Fruit fly (Drosophila melanogaster) whole organism, embryonic: ENCODE results near the gene CG43245.

Source experiments
- ATbp ChIP-seq: fragments of 200-800 bp; sonication (Bioruptor generic); optimal IDR thresholded peaks from 2 replicates; lab custom pipeline; 2017; ENCODE audit warnings: missing biosample characterization, mild to moderate bottlenecking, missing genetic modification characterization, missing genetic modification reagents
- Adf1 ChIP-seq: fragments of 200-800 bp; sonication (Bioruptor generic); IDR thresholded peaks from 2 replicates; pipeline ENCODE4 v1.3.6; 2022; ENCODE audit warnings: missing biosample characterization, missing genetic modification characterization
- Aef1 ChIP-seq: fragments of 200-800 bp; sonication (Bioruptor generic); IDR thresholded peaks from 3 replicates; pipeline ENCODE4 v1.3.6; 2022; ENCODE audit warnings: missing biosample characterization, missing genetic modification characterization
- B-H1 ChIP-seq: fragments of 200-800 bp; sonication (Bioruptor generic); IDR thresholded peaks from 3 replicates; pipeline ENCODE4 v1.3.6; 2022; ENCODE audit warnings: missing biosample characterization, missing genetic modification characterization
- Bgb ChIP-seq: fragments of 200-800 bp; sonication (Bioruptor generic); IDR thresholded peaks from 2 replicates; pipeline ENCODE4 v1.3.6; 2022; ENCODE audit warnings: missing biosample characterization, missing genetic modification characterization; ENCODE audit not compliant: partially characterized antibody
- CG10462 ChIP-seq: fragments of 200-800 bp; sonication (Bioruptor generic); optimal IDR thresholded peaks from 2 replicates; lab custom pipeline; 2016; ENCODE audit warnings: missing biosample characterization, missing genetic modification characterization
- CG12104 ChIP-seq: fragments of 200-800 bp; sonication (Bioruptor generic); optimal IDR thresholded peaks from 3 replicates; lab custom pipeline; 2016; ENCODE audit warnings: missing biosample characterization, missing genetic modification characterization
- CG13894 ChIP-seq: fragments of 200-800 bp; sonication (Bioruptor generic); optimal IDR thresholded peaks from 3 replicates; lab custom pipeline; 2018; ENCODE audit warnings: missing biosample characterization, mild to moderate bottlenecking, missing genetic modification characterization, moderate library complexity
- CG14014 ChIP-seq: fragments of 200-800 bp; sonication (Bioruptor generic); IDR thresholded peaks from 2 replicates; pipeline ENCODE4 v1.3.6; 2022; ENCODE audit warnings: missing biosample characterization, missing genetic modification characterization
- CG16779 ChIP-seq: fragments of 200-800 bp; sonication (Bioruptor generic); IDR thresholded peaks from 2 replicates; pipeline ENCODE4 v1.3.6; 2022; ENCODE audit warnings: missing biosample characterization, missing genetic modification characterization
- CG17361 ChIP-seq: fragments of 200-800 bp; sonication (Bioruptor generic); IDR thresholded peaks from 3 replicates; pipeline ENCODE4 v1.3.6; 2022; ENCODE audit warnings: missing biosample characterization, missing genetic modification characterization
- CG17612 ChIP-seq: fragments of 200-800 bp; sonication (Bioruptor generic); IDR thresholded peaks from 2 replicates; pipeline ENCODE4 v1.3.6; 2022; ENCODE audit warnings: missing biosample characterization, missing genetic modification characterization
- CG17802 ChIP-seq: fragments of 200-800 bp; sonication (Bioruptor generic); optimal IDR thresholded peaks from 2 replicates; lab custom pipeline; 2018; ENCODE audit warnings: missing biosample characterization, mild to moderate bottlenecking, missing genetic modification characterization, moderate library complexity
- CG31224 ChIP-seq: fragments of 200-800 bp; sonication (Bioruptor generic); IDR thresholded peaks from 2 replicates; pipeline ENCODE4 v1.3.6; 2022; ENCODE audit warnings: missing biosample characterization, missing genetic modification characterization
- CG34224 ChIP-seq: fragments of 200-800 bp; sonication (Bioruptor generic); IDR thresholded peaks from 3 replicates; pipeline ENCODE4 v1.3.6; 2022; ENCODE audit warnings: missing biosample characterization, missing genetic modification characterization; ENCODE audit not compliant: partially characterized antibody
- CG4360 ChIP-seq: fragments of 200-800 bp; sonication (Bioruptor generic); IDR thresholded peaks from 2 replicates; pipeline ENCODE4 v1.3.6; 2022; ENCODE audit warnings: missing biosample characterization, missing genetic modification characterization
- CG5180 ChIP-seq: fragments of 200-800 bp; sonication (Bioruptor generic); optimal IDR thresholded peaks from 3 replicates; lab custom pipeline; 2017; ENCODE audit warnings: missing biosample characterization, missing genetic modification characterization, mild to moderate bottlenecking, moderate library complexity, missing genetic modification reagents
- CG5245 ChIP-seq: fragments of 200-800 bp; sonication (Bioruptor generic); optimal IDR thresholded peaks from 3 replicates; lab custom pipeline; 2016; ENCODE audit warnings: missing biosample characterization, missing genetic modification characterization
- CG7271 ChIP-seq: fragments of 200-800 bp; sonication (Bioruptor generic); optimal IDR thresholded peaks from 2 replicates; lab custom pipeline; 2018; ENCODE audit warnings: missing biosample characterization, mild to moderate bottlenecking, missing genetic modification characterization, moderate library complexity
- CG8290 ChIP-seq, 3 experiments: fragments of 200-800 bp; sonication (Bioruptor generic); optimal IDR thresholded peaks; 2 replicates each; lab custom pipeline; 2016 to 2019; ENCODE audit warnings: missing biosample characterization in 3 of 3, missing genetic modification characterization in 3 of 3, mild to moderate bottlenecking in 2 of 3, moderate library complexity in 1 of 3
- CG8478 ChIP-seq: fragments of >200 bp; optimal IDR thresholded peaks from 2 replicates; lab custom pipeline; 2018
- CG8924 ChIP-seq: fragments of 200-800 bp; optimal IDR thresholded peaks from 3 replicates; lab custom pipeline; 2019; ENCODE audit warnings: missing biosample characterization, mild to moderate bottlenecking, missing genetic modification characterization, moderate library complexity
- CHES-1-like ChIP-seq: fragments of 200-800 bp; sonication (Bioruptor generic); optimal IDR thresholded peaks from 2 replicates; lab custom pipeline; 2016; ENCODE audit warnings: missing biosample characterization, missing genetic modification characterization
- Fer3 ChIP-seq: fragments of 200-800 bp; sonication (Bioruptor generic); optimal IDR thresholded peaks from 2 replicates; lab custom pipeline; 2018; ENCODE audit warnings: missing biosample characterization, mild to moderate bottlenecking, missing genetic modification characterization, moderate library complexity
- Gsc ChIP-seq: fragments of 200-800 bp; sonication (Bioruptor generic); IDR thresholded peaks from 2 replicates; pipeline ENCODE4 v1.3.6; 2022; ENCODE audit warnings: missing biosample characterization, missing genetic modification characterization
- HLH54F ChIP-seq: fragments of 200-800 bp; sonication (Bioruptor generic); optimal IDR thresholded peaks from 3 replicates; lab custom pipeline; 2016; ENCODE audit warnings: missing biosample characterization, missing genetic modification characterization
- Hr78 ChIP-seq, 2 experiments: fragments of 200-800 bp in 1 of 2; fragments of >200 bp in 1 of 2; sonication (Bioruptor generic) in 1 of 2; optimal IDR thresholded peaks; 2 replicates each; lab custom pipeline; 2017 to 2019; ENCODE audit warnings: missing biosample characterization in 2 of 2, missing genetic modification characterization in 2 of 2, mild to moderate bottlenecking in 1 of 2, moderate library complexity in 1 of 2
- Meics ChIP-seq: fragments of 200-800 bp; sonication (Bioruptor generic); optimal IDR thresholded peaks from 2 replicates; lab custom pipeline; 2017; ENCODE audit warnings: missing biosample characterization, mild to moderate bottlenecking, missing genetic modification characterization
- Trl ChIP-seq, 3 experiments: fragments of >200 bp in 2 of 3; fragments of 200-800 bp in 1 of 3; sonication (Bioruptor generic) in 1 of 3; optimal IDR thresholded peaks; 2 replicates in 1 of 3; 3 replicates in 2 of 3; lab custom pipeline; 2016 to 2017; ENCODE audit warnings: missing biosample characterization in 1 of 3, missing genetic modification characterization in 1 of 3
- ato ChIP-seq: fragments of 200-800 bp; sonication (Bioruptor generic); IDR thresholded peaks from 2 replicates; pipeline ENCODE4 v1.3.6; 2022; ENCODE audit warnings: missing biosample characterization, missing genetic modification characterization; ENCODE audit not compliant: partially characterized antibody
- cg ChIP-seq: fragments of 200-800 bp; sonication (Bioruptor generic); optimal IDR thresholded peaks from 3 replicates; lab custom pipeline; 2019; ENCODE audit warnings: missing biosample characterization, mild to moderate bottlenecking, missing genetic modification characterization, moderate library complexity
- chinmo ChIP-seq: fragments of 200-800 bp; sonication (Bioruptor generic); IDR thresholded peaks from 4 replicates; pipeline ENCODE4 v1.3.6; 2022; ENCODE audit warnings: missing biosample characterization, missing genetic modification characterization; ENCODE audit not compliant: partially characterized antibody
- crol ChIP-seq: fragments of 200-800 bp; sonication (Bioruptor generic); IDR thresholded peaks from 2 replicates; pipeline ENCODE4 v1.3.6; 2022; ENCODE audit warnings: missing biosample characterization, missing genetic modification characterization
- dysf ChIP-seq: fragments of 200-800 bp; sonication (Bioruptor generic); IDR thresholded peaks from 3 replicates; pipeline ENCODE4 v1.3.6; 2022; ENCODE audit warnings: missing biosample characterization, missing genetic modification characterization
- nau ChIP-seq: fragments of 200-800 bp; sonication (Bioruptor generic); optimal IDR thresholded peaks from 3 replicates; lab custom pipeline; 2017; ENCODE audit warnings: missing biosample characterization, mild to moderate bottlenecking, missing genetic modification characterization, missing genetic modification reagents
- nerfin-1 ChIP-seq: fragments of 200-800 bp; sonication (Bioruptor generic); optimal IDR thresholded peaks from 3 replicates; lab custom pipeline; 2019; ENCODE audit warnings: missing biosample characterization, mild to moderate bottlenecking, missing genetic modification characterization, moderate library complexity
- otp ChIP-seq: fragments of 200-800 bp; sonication (Bioruptor generic); IDR thresholded peaks from 3 replicates; pipeline ENCODE4, ENCODE4 v1.3.6; 2022; ENCODE audit warnings: missing biosample characterization, missing genetic modification characterization
- slp2 ChIP-seq: fragments of 200-800 bp; sonication (Bioruptor generic); optimal IDR thresholded peaks from 2 replicates; lab custom pipeline; 2016; ENCODE audit warnings: missing biosample characterization, missing genetic modification characterization
- sna ChIP-seq: fragments of 200-800 bp; sonication (Bioruptor generic); IDR thresholded peaks from 2 replicates; pipeline ENCODE4 v1.3.6; 2022; ENCODE audit warnings: missing biosample characterization, missing genetic modification characterization; ENCODE audit not compliant: partially characterized antibody
- sr ChIP-seq: fragments of 200-800 bp; sonication (Bioruptor generic); IDR thresholded peaks from 3 replicates; pipeline ENCODE4 v1.3.6; 2022; ENCODE audit warnings: missing biosample characterization, missing genetic modification characterization
- stwl ChIP-seq: fragments of 200-800 bp; sonication (Bioruptor generic); optimal IDR thresholded peaks from 3 replicates; lab custom pipeline; 2018; ENCODE audit warnings: missing biosample characterization, mild to moderate bottlenecking, missing genetic modification characterization, moderate library complexity
- tgo ChIP-seq: fragments of 200-800 bp; sonication (Bioruptor generic); IDR thresholded peaks from 3 replicates; pipeline ENCODE4 v1.3.6; 2022; ENCODE audit warnings: missing biosample characterization, missing genetic modification characterization
- trem ChIP-seq: fragments of 200-800 bp; optimal IDR thresholded peaks from 3 replicates; lab custom pipeline; 2019; ENCODE audit warnings: missing biosample characterization, mild to moderate bottlenecking, missing genetic modification characterization, moderate library complexity
- yki ChIP-seq: fragments of >200 bp; optimal IDR thresholded peaks from 3 replicates; lab custom pipeline; 2018
- z ChIP-seq: fragments of 200-800 bp; sonication (Bioruptor generic); IDR thresholded peaks from 3 replicates; pipeline ENCODE4 v1.3.6; 2022; ENCODE audit warnings: missing biosample characterization, missing genetic modification characterization
- zen2 ChIP-seq: fragments of 200-800 bp; sonication (Bioruptor generic); IDR thresholded peaks from 3 replicates; pipeline ENCODE4 v1.3.6; 2022; ENCODE audit warnings: missing biosample characterization, missing genetic modification characterization; ENCODE audit not compliant: partially characterized antibody

CG43245 gene

DNA sequence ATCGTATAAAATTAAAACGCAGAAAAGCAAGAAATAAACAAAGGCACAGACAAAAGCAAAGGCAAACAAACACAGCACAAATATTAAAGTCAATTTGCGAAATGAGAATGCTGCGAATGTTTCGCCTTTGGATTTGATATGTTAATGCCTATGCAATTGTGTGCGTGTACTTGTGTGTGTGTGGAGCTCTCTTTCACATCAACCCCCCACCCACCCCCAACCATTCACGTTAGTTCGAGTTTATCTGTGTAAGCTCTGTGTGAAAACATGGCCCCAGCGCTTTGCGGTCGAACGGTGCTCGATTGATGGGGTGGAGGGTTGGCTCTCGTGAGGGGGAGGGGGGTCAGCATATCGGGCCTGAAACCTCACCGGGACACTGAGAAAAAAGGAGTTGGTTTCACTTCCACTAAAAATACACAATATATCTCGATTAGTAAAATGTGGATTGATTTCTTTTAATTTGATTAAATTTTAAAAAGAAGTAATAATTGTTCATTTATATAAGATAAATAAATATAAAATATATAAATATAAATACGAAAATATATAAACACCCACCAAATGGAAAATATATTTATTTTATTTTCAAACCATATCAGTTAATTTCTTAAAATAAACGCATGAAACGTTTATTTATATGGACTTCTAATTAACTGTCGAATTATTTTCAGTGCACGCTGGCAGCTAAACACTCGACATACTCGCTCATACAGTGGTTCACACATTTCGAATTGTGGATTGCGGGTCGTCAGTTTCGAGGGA, 33.2 kb upstream of the CG43245 start (continued):
- no peak for TF ChIP-seq Gsc (GFP tag; lab: Robert Waterston, UW)
- peak; percentile 90 for TF ChIP-seq dysf (GFP tag; lab: Robert Waterston, UW)
- TF ChIP-seq HLH54F: no peak
- TF ChIP-seq CG34224 (GFP tag; lab: Robert Waterston, UW): no peak
- peak; percentile 61 for TF ChIP-seq nerfin-1
- peak; percentile 74 for TF ChIP-seq CG12104 (GFP tag; lab: Kevin White, UChicago)

DNA sequence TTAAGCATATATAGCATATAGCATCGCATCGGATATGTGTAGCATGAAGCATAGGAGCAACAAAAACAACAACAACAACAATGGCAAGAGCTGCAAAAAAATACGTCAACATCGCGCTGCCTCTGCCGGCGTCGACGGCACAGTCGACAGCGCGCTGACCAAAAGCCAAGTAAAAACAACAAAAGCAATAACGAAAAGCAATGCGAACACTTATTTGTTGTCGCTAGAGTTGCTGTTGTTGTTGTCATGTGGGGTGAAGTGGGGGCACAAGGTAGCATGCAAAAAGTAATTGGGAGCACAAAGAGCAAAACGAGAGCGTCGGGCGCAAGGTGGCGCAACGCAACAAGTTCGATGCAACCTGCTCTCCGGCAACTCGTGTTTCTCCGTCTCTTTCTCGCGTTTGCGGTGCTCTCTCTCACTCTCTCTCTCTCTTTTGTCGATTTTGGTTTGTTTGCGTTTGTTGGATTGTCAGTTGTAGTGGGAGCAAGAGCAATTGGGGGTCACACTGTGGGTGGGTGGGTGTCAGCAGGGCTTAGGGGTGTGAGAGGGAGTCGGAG, 32.5 kb upstream of the CG43245 start:
- TF ChIP-seq stwl (no peak), Fer3 (tag; lab: Kevin White, UChicago) (no peak), Aef1 (GFP tag; lab: Robert Waterston, UW) (peak; percentile 49; the same call in 2 of the 3 replicates), trem (no peak), ato (GFP tag; lab: Robert Waterston, UW) (0 out of 2 replicates have a peak, but pooled peaks have one; percentile 9), CG16779 (no peak), Meics (GFP tag; lab: Kevin White, UChicago) (no peak), CG8478 (lab: Kevin White, UChicago) (peak; percentile 7), chinmo (peak; percentile 98), CG5180 (GFP tag; lab: Kevin White, UChicago) (peak; percentile 99), zen2 (GFP tag; lab: Robert Waterston, UW) (peak; percentile 53; the same call in 1 of the 3 replicates), CG10462 (GFP tag; lab: Kevin White, UChicago) (no peak), slp2 (GFP tag; lab: Kevin White, UChicago) (no peak), CG5245 (GFP tag; lab: Kevin White, UChicago) (no peak), Adf1 (peak; percentile 97), Trl (optimal IDR thresholded peaks at IDR 0.05; lab: Kevin White, UChicago) (peak; percentile 94 to 97), Trl (GFP tag; optimal IDR thresholded peaks at IDR 0.05; lab: Kevin White, UChicago) (no peak), CG17802 (tag; lab: Kevin White, UChicago) (no peak), CG8924 (tag; lab: Kevin White, UChicago) (no peak), CG13894 (peak; percentile 50), CG17612 (GFP tag; lab: Robert Waterston, UW) (no peak), sr (GFP tag; lab: Robert Waterston, UW) (peak; percentile 75; the same call in 2 of the 3 replicates), CG4360 (GFP tag; lab: Robert Waterston, UW) (peak; percentile 84), tgo (GFP tag; lab: Robert Waterston, UW) (no peak), z (GFP tag; lab: Robert Waterston, UW) (peak; percentile 57; the same call in 1 of the 3 replicates), CG14014 (GFP tag; lab: Robert Waterston, UW) (peak; percentile 4; the same call in 1 of the 2 replicates), Bgb (peak; percentile 34), nau (GFP tag; lab: Kevin White, UChicago) (no peak), cg (GFP tag; lab: Kevin White, UChicago) (peak; percentile 65), CG8290 (GFP tag; optimal IDR thresholded peaks at IDR 0.05; lab: Kevin White, UChicago) (no peak), CG8290 (tag; optimal IDR thresholded peaks at IDR 0.05; lab: Kevin White, UChicago) (peak in 1 of 2 experiments; percentile 37), CHES-1-like (GFP tag; lab: Kevin White, UChicago) (no peak), ATbp (GFP tag; lab: Kevin White, UChicago) (no peak), CG7271 (no peak), B-H1 (GFP tag; lab: Robert Waterston, UW) (no peak), CG31224 (no peak), sna (GFP tag; lab: Robert Waterston, UW) (0 out of 2 replicates have a peak, but pooled peaks have one; percentile 22), yki (lab: Kevin White, UChicago) (peak; percentile 75), Hr78 (GFP tag; optimal IDR thresholded peaks at IDR 0.05; lab: Kevin White, UChicago) (peak in 1 of 2 experiments; percentile 81), crol (peak; percentile 97), CG34224 (GFP tag; lab: Robert Waterston, UW) (peak; percentile 49; the same call in 1 of the 3 replicates), CG17361 (GFP tag; lab: Robert Waterston, UW) (no peak), otp (no peak)
